Worm (Caenorhabditis elegans) whole organism, L4 larva: ENCODE measurements around the gene C16C8.20.
A peak's percentile ranks its signal among the peaks of the same experiment; 100 is the strongest.

Experiments
- D1046.2 ChIP-seq: fragments of 200-800 bp; sonication (Bioruptor generic); IDR thresholded peaks from 2 replicates; pipeline ENCODE4 v1.3.6; 2022; ENCODE audit warnings: missing genetic modification characterization, missing compliant biosample characterization
- F44E2.7 ChIP-seq: fragments of 200-800 bp; sonication (Bioruptor generic); IDR thresholded peaks from 2 replicates; pipeline ENCODE4 v2.1.2; 2022; ENCODE audit warnings: missing genetic modification characterization, missing compliant biosample characterization
- R02D3.7 ChIP-seq: fragments of 150-350 bp; sonication (generic microtip); optimal IDR thresholded peaks from 3 replicates; lab custom pipeline; 2014; ENCODE audit warnings: missing biosample characterization, missing genetic modification characterization
- Y48G9A.11 ChIP-seq: fragments of 200-800 bp; sonication (Bioruptor generic); IDR thresholded peaks from 2 replicates; pipeline ENCODE4 v1.3.6; 2022; ENCODE audit warnings: missing genetic modification reagents, missing genetic modification characterization, missing compliant biosample characterization
- ZK546.5 ChIP-seq, 2 experiments: sonication (generic microtip); optimal IDR thresholded peaks; 2 replicates each; lab custom pipeline; 2017; ENCODE audit warnings: missing biosample characterization in 2 of 2, missing genetic modification characterization in 2 of 2
- aha-1 ChIP-seq: fragments of 150-350 bp; peaks from one replicate; lab custom pipeline; 2014; ENCODE audit warnings: missing biosample characterization, missing genetic modification characterization
- attf-4 ChIP-seq: sonication (generic microtip); optimal IDR thresholded peaks from 3 replicates; lab custom pipeline; 2017; ENCODE audit warnings: missing biosample characterization, missing genetic modification characterization
- ceh-44 ChIP-seq: fragments of 200-800 bp; sonication (Bioruptor generic); IDR thresholded peaks from 2 replicates; pipeline ENCODE4 v1.3.6; 2022; ENCODE audit warnings: missing genetic modification reagents, missing genetic modification characterization, missing compliant biosample characterization
- ceh-82 ChIP-seq: sonication (generic microtip); optimal IDR thresholded peaks from 2 replicates; lab custom pipeline; 2017; ENCODE audit warnings: missing biosample characterization, missing genetic modification characterization
- ces-1 ChIP-seq: fragments of 150-350 bp; sonication (generic microtip); optimal IDR thresholded peaks from 4 replicates; lab custom pipeline; 2014; ENCODE audit warnings: missing biosample characterization, missing genetic modification reagents, missing genetic modification characterization
- daf-12 ChIP-seq: fragments of 150-350 bp; optimal IDR thresholded peaks from 2 replicates; lab custom pipeline; 2014; ENCODE audit warnings: missing biosample characterization, missing genetic modification reagents, missing genetic modification characterization
- daf-16 ChIP-seq, 3 experiments: sonication (generic microtip); optimal IDR thresholded peaks; 2 replicates each; lab custom pipeline; 2016 to 2017; ENCODE audit warnings: missing genetic modification characterization in 3 of 3, missing genetic modification reagents in 3 of 3, mild to moderate bottlenecking in 2 of 3, missing compliant biosample characterization in 2 of 3, missing biosample characterization in 1 of 3, moderate library complexity in 1 of 3
- dmd-9 ChIP-seq: fragments of 200-800 bp; sonication (Bioruptor generic); IDR thresholded peaks from 2 replicates; pipeline ENCODE4 v1.3.6; 2022; ENCODE audit warnings: missing genetic modification reagents, missing genetic modification characterization, missing compliant biosample characterization
- egl-27 ChIP-seq: sonication (generic microtip); optimal IDR thresholded peaks from 3 replicates; lab custom pipeline; 2017; ENCODE audit warnings: missing biosample characterization, missing genetic modification reagents, missing genetic modification characterization
- fkh-10 ChIP-seq: fragments of 150-350 bp; optimal IDR thresholded peaks from 2 replicates; lab custom pipeline; 2014; ENCODE audit warnings: missing biosample characterization, missing genetic modification reagents, missing genetic modification characterization
- fos-1 ChIP-seq: fragments of 150-350 bp; optimal IDR thresholded peaks from 2 replicates; lab custom pipeline; 2014; ENCODE audit warnings: missing biosample characterization, missing genetic modification characterization
- gei-8 ChIP-seq: fragments of 200-800 bp; sonication (Bioruptor generic); optimal IDR thresholded peaks from 2 replicates; lab custom pipeline; 2018; ENCODE audit warnings: mild to moderate bottlenecking, missing genetic modification characterization, missing compliant biosample characterization
- hmg-1.1 ChIP-seq: fragments of 200-800 bp; sonication (Bioruptor generic); IDR thresholded peaks from 2 replicates; pipeline ENCODE4 v1.3.6; 2022; ENCODE audit warnings: missing genetic modification reagents, missing genetic modification characterization, missing compliant biosample characterization
- lin-39 ChIP-seq: fragments of 150-350 bp; optimal IDR thresholded peaks from 2 replicates; lab custom pipeline; 2014; ENCODE audit warnings: missing biosample characterization, missing genetic modification reagents, missing genetic modification characterization
- lir-3 ChIP-seq: sonication (generic microtip); optimal IDR thresholded peaks from 2 replicates; lab custom pipeline; 2016; ENCODE audit warnings: mild to moderate bottlenecking, missing genetic modification characterization, missing compliant biosample characterization
- madf-5 ChIP-seq, 2 experiments: fragments of 200-800 bp; sonication (Bioruptor generic); IDR thresholded peaks; 2 replicates each; pipeline ENCODE4 v1.3.6; 2022; ENCODE audit warnings: missing compliant biosample characterization in 2 of 2, missing genetic modification characterization in 2 of 2
- mes-2 ChIP-seq: sonication (generic microtip); optimal IDR thresholded peaks from 2 replicates; lab custom pipeline; 2016; ENCODE audit warnings: missing genotype, mild to moderate bottlenecking, missing genetic modification characterization, missing compliant biosample characterization; ENCODE audit not compliant: poor library complexity, severe bottlenecking
- nhr-11 ChIP-seq: fragments of 150-350 bp; optimal IDR thresholded peaks from 2 replicates; lab custom pipeline; 2014; ENCODE audit warnings: missing biosample characterization, missing genetic modification characterization
- nhr-25 ChIP-seq: sonication (generic microtip); optimal IDR thresholded peaks from 2 replicates; lab custom pipeline; 2017; ENCODE audit warnings: missing genetic modification characterization, mild to moderate bottlenecking, missing compliant biosample characterization, antibody characterized with exemption, moderate library complexity, borderline replicate concordance; ENCODE audit not compliant: insufficient read depth
- nhr-42 ChIP-seq: fragments of 200-800 bp; sonication (Bioruptor generic); IDR thresholded peaks from 2 replicates; pipeline ENCODE4 v1.3.6; 2022; ENCODE audit warnings: missing genetic modification characterization, missing compliant biosample characterization
- pha-4 ChIP-seq, 2 experiments: fragments of 150-350 bp in 1 of 2; fragments of 200-800 bp in 1 of 2; sonication (Bioruptor generic) in 1 of 2; IDR thresholded peaks in 1 of 2; optimal IDR thresholded peaks in 1 of 2; 2 replicates each; pipeline versions ENCODE4 v1.3.6 to Lab custom; 2014 to 2022; ENCODE audit warnings: missing genetic modification characterization in 2 of 2, missing genetic modification reagents in 2 of 2, missing biosample characterization in 1 of 2, missing compliant biosample characterization in 1 of 2
- php-3 ChIP-seq: fragments of 200-800 bp; sonication (Bioruptor generic); IDR thresholded peaks from 2 replicates; pipeline ENCODE4 v1.3.6; 2022; ENCODE audit warnings: missing genetic modification reagents, missing genetic modification characterization, missing compliant biosample characterization
- pqm-1 ChIP-seq: sonication (generic microtip); optimal IDR thresholded peaks from 2 replicates; lab custom pipeline; 2017; ENCODE audit warnings: missing biosample characterization, missing genetic modification characterization
- rbr-2 ChIP-seq: sonication (generic microtip); optimal IDR thresholded peaks from 2 replicates; lab custom pipeline; 2016; ENCODE audit warnings: missing genotype, missing genetic modification characterization, missing compliant biosample characterization
- sdz-12 ChIP-seq: fragments of 200-800 bp; sonication (Bioruptor generic); optimal IDR thresholded peaks from 2 replicates; lab custom pipeline; 2018; ENCODE audit warnings: mild to moderate bottlenecking, missing genetic modification characterization, missing compliant biosample characterization
- skn-1 ChIP-seq: fragments of 150-350 bp; optimal IDR thresholded peaks from 2 replicates; lab custom pipeline; 2014; ENCODE audit warnings: missing biosample characterization, missing genetic modification characterization
- unc-130 ChIP-seq: sonication (generic microtip); optimal IDR thresholded peaks from 2 replicates; lab custom pipeline; 2016; ENCODE audit warnings: missing genetic modification reagents, missing genetic modification characterization, missing compliant biosample characterization
- vab-7 ChIP-seq: fragments of 200-800 bp; sonication (Bioruptor generic); IDR thresholded peaks from 2 replicates; pipeline ENCODE4 v1.3.6; 2022; ENCODE audit warnings: missing genetic modification reagents, missing genetic modification characterization, missing compliant biosample characterization
- zag-1 ChIP-seq: fragments of 150-350 bp; optimal IDR thresholded peaks from 2 replicates; lab custom pipeline; 2014; ENCODE audit warnings: missing biosample characterization, missing genetic modification characterization
- zip-11 ChIP-seq: fragments of 200-800 bp; sonication (Bioruptor generic); IDR thresholded peaks from 2 replicates; pipeline ENCODE4 v1.3.6; 2022; ENCODE audit warnings: missing genetic modification characterization, missing compliant biosample characterization
- zip-2 ChIP-seq: fragments of 150-350 bp; optimal IDR thresholded peaks from 2 replicates; lab custom pipeline; 2014; ENCODE audit warnings: missing biosample characterization, missing genetic modification characterization
- ztf-11 ChIP-seq: fragments of 150-350 bp; optimal IDR thresholded peaks from 2 replicates; lab custom pipeline; 2014; ENCODE audit warnings: missing biosample characterization, missing genetic modification characterization
- ztf-7 ChIP-seq: fragments of 150-350 bp; optimal IDR thresholded peaks from 2 replicates; lab custom pipeline; 2014; ENCODE audit warnings: missing biosample characterization, missing genetic modification characterization

Gene C16C8.20

ce11 chrII:3446647-3447046, at the start of gene C16C8.20, which contains the start of gene gldi-6:
C16C8.20 (plus strand) TSS chrII:3446947.
gldi-6 (plus strand) TSS chrII:3446947.
- TF ChIP-seq zip-2 (tag; lab: Kevin White, UChicago), result no peak
- no peak for TF ChIP-seq lin-39 (tag; lab: Kevin White, UChicago)
- no peak for TF ChIP-seq gei-8 (GFP tag; lab: Kevin White, UChicago)
- TF ChIP-seq skn-1 (tag; lab: Kevin White, UChicago), result no peak
- no peak for TF ChIP-seq F44E2.7
- no peak for TF ChIP-seq ztf-7 (tag; lab: Kevin White, UChicago)
- TF ChIP-seq daf-16 (GFP tag; optimal IDR thresholded peaks at IDR 0.05; lab: Kevin White, UChicago), result no peak
- no peak for TF ChIP-seq daf-16 (tag; optimal IDR thresholded peaks at IDR 0.05; lab: Kevin White, UChicago)
- no peak for TF ChIP-seq aha-1 (tag; lab: Kevin White, UChicago)
- no peak for TF ChIP-seq nhr-42 (GFP tag; lab: Robert Waterston, UW)
- TF ChIP-seq unc-130 (GFP tag; lab: Kevin White, UChicago), result no peak
- TF ChIP-seq mes-2 (tag; lab: Kevin White, UChicago), result no peak
- no peak for TF ChIP-seq ces-1 (GFP tag; lab: Kevin White, UChicago)
- TF ChIP-seq pqm-1 (tag; lab: Kevin White, UChicago), result no peak
- TF ChIP-seq attf-4 (tag; lab: Kevin White, UChicago), result no peak
- no peak for TF ChIP-seq sdz-12 (GFP tag; lab: Kevin White, UChicago)
- TF ChIP-seq ceh-82 (tag; lab: Kevin White, UChicago), result no peak
- no peak for TF ChIP-seq lir-3
- no peak for TF ChIP-seq nhr-25 (tag; lab: Kevin White, UChicago)
- TF ChIP-seq, all 104 proteins: peak for 0

- no peak for TF ChIP-seq nhr-42 (GFP tag; lab: Robert Waterston, UW)
- peak; percentile 24 for TF ChIP-seq aha-1 (tag; lab: Kevin White, UChicago)
These were observed 47.5 kb upstream of the C16C8.20 start, which contains the start of gene nep-9 for ce11 chrII:3399212-3399611. nep-9 (minus strand) TSS chrII:3399312.

- TF ChIP-seq vab-7 (GFP tag; lab: Robert Waterston, UW) (no peak), dmd-9 (GFP tag; lab: Robert Waterston, UW) (no peak), ZK546.5 (tag; optimal IDR thresholded peaks at IDR 0.05; lab: Kevin White, UChicago) (no peak), zag-1 (tag; lab: Kevin White, UChicago) (no peak), php-3 (GFP tag; lab: Robert Waterston, UW) (no peak), egl-27 (tag; lab: Kevin White, UChicago) (no peak), daf-12 (tag; lab: Kevin White, UChicago) (no peak), Y48G9A.11 (no peak), lin-39 (tag; lab: Kevin White, UChicago) (no peak), fos-1 (tag; lab: Kevin White, UChicago) (no peak), zip-11 (GFP tag; lab: Robert Waterston, UW) (no peak), ztf-11 (tag; lab: Kevin White, UChicago) (no peak), madf-5 (GFP tag; IDR thresholded peaks at IDR 0.05; lab: Robert Waterston, UW) (no peak), pha-4 (GFP tag; IDR thresholded peaks at IDR 0.05; lab: Robert Waterston, UW) (no peak), pha-4 (tag; optimal IDR thresholded peaks at IDR 0.05; lab: Kevin White, UChicago) (no peak), D1046.2 (GFP tag; lab: Robert Waterston, UW) (no peak), fkh-10 (GFP tag; lab: Kevin White, UChicago) (no peak), ceh-44 (GFP tag; lab: Robert Waterston, UW) (no peak)
These were observed 43.9 kb upstream of the C16C8.20 start, which contains the start of gene nep-10 for ce11 chrII:3402854-3403253. nep-10 (minus strand) TSS chrII:3402954.

ce11 chrII:3403535-3403934, 43.2 kb upstream of the C16C8.20 start, which contains the start of gene nep-8:
nep-8 (plus strand) TSS chrII:3403835.
- TF ChIP-seq R02D3.7 (tag; lab: Kevin White, UChicago), result no peak
- no peak for TF ChIP-seq rbr-2
- no peak for TF ChIP-seq hmg-1.1 (GFP tag; lab: Robert Waterston, UW)
- TF ChIP-seq nhr-11 (tag; lab: Kevin White, UChicago), result no peak
